Fruit fly (Drosophila melanogaster) whole organism, adult: ENCODE results near the gene CG12531.

Source experiments
- CG11617 ChIP-seq: fragments of 200-800 bp; sonication (Bioruptor generic); optimal IDR thresholded peaks from 2 replicates; lab custom pipeline; 2017; ENCODE audit warnings: mild to moderate bottlenecking, missing biosample characterization, missing genetic modification reagents, missing genetic modification characterization
- CG12768 ChIP-seq: fragments of 200-800 bp; sonication (Bioruptor generic); optimal IDR thresholded peaks from 2 replicates; lab custom pipeline; 2017; ENCODE audit warnings: missing biosample characterization, missing genetic modification characterization, mild to moderate bottlenecking, moderate library complexity, missing genetic modification reagents
- CG14711 ChIP-seq: fragments of 200-800 bp; sonication (Bioruptor generic); optimal IDR thresholded peaks from 2 replicates; lab custom pipeline; 2018; ENCODE audit warnings: missing biosample characterization, mild to moderate bottlenecking, missing genetic modification characterization, moderate library complexity
- CG1620 ChIP-seq: fragments of 200-800 bp; sonication (Bioruptor generic); optimal IDR thresholded peaks from 2 replicates; lab custom pipeline; 2016; ENCODE audit warnings: missing biosample characterization, missing genetic modification characterization
- CG33017 ChIP-seq: fragments of 200-800 bp; sonication (Bioruptor generic); optimal IDR thresholded peaks from 2 replicates; lab custom pipeline; 2018; ENCODE audit warnings: missing biosample characterization, mild to moderate bottlenecking, missing genetic modification characterization, moderate library complexity
- CG5204 ChIP-seq: fragments of 200-800 bp; sonication (Bioruptor generic); optimal IDR thresholded peaks from 2 replicates; lab custom pipeline; 2016; ENCODE audit warnings: missing biosample characterization, missing genetic modification characterization
- CG7045 ChIP-seq: fragments of 200-800 bp; sonication (Bioruptor generic); optimal IDR thresholded peaks from 2 replicates; lab custom pipeline; 2017; ENCODE audit warnings: missing biosample characterization, mild to moderate bottlenecking, missing genetic modification characterization
- CG7101 ChIP-seq: fragments of 200-800 bp; sonication (Bioruptor generic); optimal IDR thresholded peaks from 2 replicates; lab custom pipeline; 2018; ENCODE audit warnings: missing biosample characterization, mild to moderate bottlenecking, missing genetic modification characterization, moderate library complexity
- Clk ChIP-seq: fragments of 200-800 bp; sonication (Bioruptor generic); optimal IDR thresholded peaks from 2 replicates; lab custom pipeline; 2017; ENCODE audit warnings: missing biosample characterization, missing genetic modification characterization
- Crg-1 ChIP-seq: fragments of 200-800 bp; sonication (Bioruptor generic); optimal IDR thresholded peaks from 2 replicates; lab custom pipeline; 2016; ENCODE audit warnings: missing biosample characterization, missing genetic modification characterization
- Hr96 ChIP-seq: fragments of 200-800 bp; sonication (Bioruptor generic); optimal IDR thresholded peaks from 2 replicates; lab custom pipeline; 2016; ENCODE audit warnings: missing biosample characterization, missing genetic modification characterization
- Mnt ChIP-seq: fragments of 200-800 bp; sonication (Bioruptor generic); optimal IDR thresholded peaks from 2 replicates; lab custom pipeline; 2016; ENCODE audit warnings: missing biosample characterization, mild to moderate bottlenecking, missing genetic modification characterization
- bab1 ChIP-seq: fragments of 200-800 bp; sonication (Bioruptor generic); optimal IDR thresholded peaks from 3 replicates; lab custom pipeline; 2019; ENCODE audit warnings: missing biosample characterization, mild to moderate bottlenecking, missing genetic modification characterization, moderate library complexity
- cic ChIP-seq: fragments of 200-800 bp; sonication (Bioruptor generic); optimal IDR thresholded peaks from 2 replicates; lab custom pipeline; 2017; ENCODE audit warnings: missing biosample characterization, mild to moderate bottlenecking, missing genetic modification characterization, moderate library complexity
- cnc ChIP-seq, 2 experiments: fragments of >200 bp; optimal IDR thresholded peaks; 2 replicates each; lab custom pipeline; 2017
- kay ChIP-seq: fragments of 200-800 bp; sonication (Bioruptor generic); peaks from one replicate; lab custom pipeline; 2016; ENCODE audit warnings: missing biosample characterization, missing genetic modification characterization, borderline replicate concordance
- ovo ChIP-seq: fragments of 200-800 bp; sonication (Bioruptor generic); optimal IDR thresholded peaks from 2 replicates; lab custom pipeline; 2016; ENCODE audit warnings: missing biosample characterization, missing genetic modification characterization
- pad ChIP-seq: fragments of 200-800 bp; sonication (Bioruptor generic); optimal IDR thresholded peaks from 3 replicates; lab custom pipeline; 2017; ENCODE audit warnings: missing biosample characterization, missing genetic modification characterization, mild to moderate bottlenecking, moderate library complexity, missing genetic modification reagents
- tj ChIP-seq: fragments of 200-800 bp; sonication (Bioruptor generic); optimal IDR thresholded peaks from 3 replicates; lab custom pipeline; 2017; ENCODE audit warnings: missing biosample characterization, mild to moderate bottlenecking, missing genetic modification characterization, moderate library complexity
- toe ChIP-seq: fragments of 200-800 bp; sonication (Bioruptor generic); optimal IDR thresholded peaks from 2 replicates; lab custom pipeline; 2016; ENCODE audit warnings: missing biosample characterization, missing genetic modification characterization

Gene CG12531

dm6 chrX:19690050-19690449, 28.7 kb upstream of the CG12531 start:
- TF ChIP-seq toe (GFP tag; lab: Kevin White, UChicago) (no peak), CG14711 (tag; lab: Kevin White, UChicago) (no peak), CG33017 (tag; lab: Kevin White, UChicago) (no peak), cic (no peak), CG7045 (GFP tag; lab: Kevin White, UChicago) (no peak)

- TF ChIP-seq CG7101 (tag; lab: Kevin White, UChicago) (peak; percentile 87), kay (no peak), toe (GFP tag; lab: Kevin White, UChicago) (peak; percentile 57), Mnt (GFP tag; lab: Kevin White, UChicago) (peak; percentile 81), CG1620 (GFP tag; lab: Kevin White, UChicago) (peak; percentile 59), tj (GFP tag; lab: Kevin White, UChicago) (peak; percentile 64), Crg-1 (peak; percentile 73), CG14711 (tag; lab: Kevin White, UChicago) (peak; percentile 76), CG12768 (GFP tag; lab: Kevin White, UChicago) (peak; percentile 79), CG11617 (GFP tag; lab: Kevin White, UChicago) (peak; percentile 88), CG5204 (GFP tag; lab: Kevin White, UChicago) (peak; percentile 61), CG33017 (tag; lab: Kevin White, UChicago) (peak; percentile 75), cnc (optimal IDR thresholded peaks at IDR 0.05; lab: Kevin White, UChicago) (no peak), CG7045 (GFP tag; lab: Kevin White, UChicago) (peak; percentile 73), ovo (GFP tag; lab: Kevin White, UChicago) (peak; percentile 53), bab1 (GFP tag; lab: Kevin White, UChicago) (peak; percentile 86), pad (GFP tag; lab: Kevin White, UChicago) (peak; percentile 63), cic (peak; percentile 10), Hr96 (GFP tag; lab: Kevin White, UChicago) (peak; percentile 87), Clk (GFP tag; lab: Kevin White, UChicago) (peak; percentile 38)
Measured at dm6 chrX:19692951-19693698, 25.6 kb upstream of the CG12531 start, which contains the start of gene Mer. Mer (minus strand) TSS chrX:19693500.

dm6 chrX:19694792-19695558, 23.7 kb upstream of the CG12531 start, which contains the start of gene CG14229:
CG14229 (minus strand) TSS chrX:19695250.
- TF ChIP-seq CG11617 (GFP tag; lab: Kevin White, UChicago) (peak; percentile 9), CG14711 (tag; lab: Kevin White, UChicago) (peak; percentile 45), cnc (optimal IDR thresholded peaks at IDR 0.05; lab: Kevin White, UChicago) (no peak)

dm6 chrX:19696845-19697244, 21.9 kb upstream of the CG12531 start, which contains the start of gene Cdc42:
Cdc42 (plus strand) TSS chrX:19697091.
- no peak for TF ChIP-seq ovo (GFP tag; lab: Kevin White, UChicago)
- peak; percentile 7 for TF ChIP-seq CG1620 (GFP tag; lab: Kevin White, UChicago)
- TF ChIP-seq toe (GFP tag; lab: Kevin White, UChicago) = no peak
- peak; percentile 15 for TF ChIP-seq CG7101 (tag; lab: Kevin White, UChicago)
- peak; percentile 1 for TF ChIP-seq CG14711 (tag; lab: Kevin White, UChicago)

- no peak for TF ChIP-seq kay
- no peak for TF ChIP-seq Mnt (GFP tag; lab: Kevin White, UChicago)
- TF ChIP-seq cic = no peak
- TF ChIP-seq cnc (optimal IDR thresholded peaks at IDR 0.05; lab: Kevin White, UChicago) = no peak
- peak; percentile 66 for TF ChIP-seq ovo (GFP tag; lab: Kevin White, UChicago)
- TF ChIP-seq CG33017 (tag; lab: Kevin White, UChicago) = no peak
- no peak for TF ChIP-seq CG7045 (GFP tag; lab: Kevin White, UChicago)
- peak; percentile 27 for TF ChIP-seq CG7101 (tag; lab: Kevin White, UChicago)
- TF ChIP-seq Crg-1 = no peak
- no peak for TF ChIP-seq CG14711 (tag; lab: Kevin White, UChicago)
- peak; percentile 18 for TF ChIP-seq CG1620 (GFP tag; lab: Kevin White, UChicago)
- TF ChIP-seq Hr96 (GFP tag; lab: Kevin White, UChicago) = no peak
- no peak for TF ChIP-seq toe (GFP tag; lab: Kevin White, UChicago)
- TF ChIP-seq pad (GFP tag; lab: Kevin White, UChicago) = peak; percentile 53
Measured at dm6 chrX:19697255-19697877, 21.4 kb upstream of the CG12531 start.

- TF ChIP-seq CG11617 (GFP tag; lab: Kevin White, UChicago) (peak; percentile 23), bab1 (GFP tag; lab: Kevin White, UChicago) (peak; percentile 71), Mnt (GFP tag; lab: Kevin White, UChicago) (peak; percentile 29), cnc (optimal IDR thresholded peaks at IDR 0.05; lab: Kevin White, UChicago) (no peak)
Measured at dm6 chrX:19701611-19702010, 17.1 kb upstream of the CG12531 start, which contains the start of gene Tcs4. Tcs4 (minus strand) TSS chrX:19701755.
